Worm (Caenorhabditis elegans) whole organism, mixed stage, embryonic: ENCODE results near the gene F20G2.5.

Source experiments
- ceh-39 ChIP-seq: fragments of 150-350 bp; optimal IDR thresholded peaks from 2 replicates; lab custom pipeline; 2014; ENCODE audit warnings: missing biosample characterization, missing genetic modification characterization
- nhr-12 ChIP-seq: fragments of 150-350 bp; optimal IDR thresholded peaks from 2 replicates; lab custom pipeline; 2014; ENCODE audit warnings: missing biosample characterization, missing genetic modification characterization
- ztf-11 ChIP-seq: fragments of 150-350 bp; optimal IDR thresholded peaks from 2 replicates; lab custom pipeline; 2014; ENCODE audit warnings: missing biosample characterization, missing genetic modification characterization

ce11 chrV:13744901-13745300, 26.4 kb upstream of the F20G2.5 start, which contains the start of gene F35E12.9:
- TF ChIP-seq ceh-39 (tag; lab: Kevin White, UChicago), result no peak
- no peak for TF ChIP-seq nhr-12
- no peak for TF ChIP-seq ztf-11 (tag; lab: Kevin White, UChicago)
